Fruit fly (Drosophila melanogaster) whole organism, adult: Measurements from ENCODE around the gene CG14321.

Experiments used
- CG12768 ChIP-seq: fragments of 200-800 bp; sonication (Bioruptor generic); optimal IDR thresholded peaks from 2 replicates; lab custom pipeline; 2017; ENCODE audit warnings: missing biosample characterization, missing genetic modification characterization, mild to moderate bottlenecking, moderate library complexity, missing genetic modification reagents
- CG1620 ChIP-seq: fragments of 200-800 bp; sonication (Bioruptor generic); optimal IDR thresholded peaks from 2 replicates; lab custom pipeline; 2016; ENCODE audit warnings: missing biosample characterization, missing genetic modification characterization
- CG5204 ChIP-seq: fragments of 200-800 bp; sonication (Bioruptor generic); optimal IDR thresholded peaks from 2 replicates; lab custom pipeline; 2016; ENCODE audit warnings: missing biosample characterization, missing genetic modification characterization
- CG7101 ChIP-seq: fragments of 200-800 bp; sonication (Bioruptor generic); optimal IDR thresholded peaks from 2 replicates; lab custom pipeline; 2018; ENCODE audit warnings: missing biosample characterization, mild to moderate bottlenecking, missing genetic modification characterization, moderate library complexity
- Hr96 ChIP-seq: fragments of 200-800 bp; sonication (Bioruptor generic); optimal IDR thresholded peaks from 2 replicates; lab custom pipeline; 2016; ENCODE audit warnings: missing biosample characterization, missing genetic modification characterization
- Mnt ChIP-seq: fragments of 200-800 bp; sonication (Bioruptor generic); optimal IDR thresholded peaks from 2 replicates; lab custom pipeline; 2016; ENCODE audit warnings: missing biosample characterization, mild to moderate bottlenecking, missing genetic modification characterization
- bab1 ChIP-seq: fragments of 200-800 bp; sonication (Bioruptor generic); optimal IDR thresholded peaks from 3 replicates; lab custom pipeline; 2019; ENCODE audit warnings: missing biosample characterization, mild to moderate bottlenecking, missing genetic modification characterization, moderate library complexity
- kay ChIP-seq: fragments of 200-800 bp; sonication (Bioruptor generic); peaks from one replicate; lab custom pipeline; 2016; ENCODE audit warnings: missing biosample characterization, missing genetic modification characterization, borderline replicate concordance
- toe ChIP-seq: fragments of 200-800 bp; sonication (Bioruptor generic); optimal IDR thresholded peaks from 2 replicates; lab custom pipeline; 2016; ENCODE audit warnings: missing biosample characterization, missing genetic modification characterization

- TF ChIP-seq CG12768 (no peak), kay (no peak), Mnt (peak; percentile 53), CG5204 (GFP tag; lab: Kevin White, UChicago) (no peak), Hr96 (GFP tag; lab: Kevin White, UChicago) (no peak), bab1 (GFP tag; lab: Kevin White, UChicago) (no peak), toe (no peak), CG7101 (tag; lab: Kevin White, UChicago) (no peak), CG1620 (GFP tag; lab: Kevin White, UChicago) (no peak)
Observed at dm6 chr3R:17705899-17706831, 27.2 kb upstream of the CG14321 start.
